Worm (Caenorhabditis elegans): ENCODE data around the gene C05D11.13.

ce11 chrIII:6459820-6460219 lies 15.4 kb upstream of the C05D11.13 start, which contains the start of gene algn-1:
- TF ChIP-seq unc-62 (GFP tag; optimal IDR thresholded peaks at IDR 0.05) (no peak), snpc-4 (tag; optimal IDR thresholded peaks at IDR 0.05) (no peak), unc-120 (tag; optimal IDR thresholded peaks at IDR 0.05; ENCODE audit: poor library complexity, severe bottlenecking) (no peak), ztf-11 (tag; optimal IDR thresholded peaks at IDR 0.05) (no peak), mep-1 (tag; optimal IDR thresholded peaks at IDR 0.05) (no peak), pha-4 (tag; optimal IDR thresholded peaks at IDR 0.05) (no peak), ces-1 (GFP tag; optimal IDR thresholded peaks at IDR 0.05) (no peak)

All from whole organism, mixed stage, embryonic.